Worm (Caenorhabditis elegans): ENCODE results near the gene B0244.7.

B0244.7 gene

DNA sequence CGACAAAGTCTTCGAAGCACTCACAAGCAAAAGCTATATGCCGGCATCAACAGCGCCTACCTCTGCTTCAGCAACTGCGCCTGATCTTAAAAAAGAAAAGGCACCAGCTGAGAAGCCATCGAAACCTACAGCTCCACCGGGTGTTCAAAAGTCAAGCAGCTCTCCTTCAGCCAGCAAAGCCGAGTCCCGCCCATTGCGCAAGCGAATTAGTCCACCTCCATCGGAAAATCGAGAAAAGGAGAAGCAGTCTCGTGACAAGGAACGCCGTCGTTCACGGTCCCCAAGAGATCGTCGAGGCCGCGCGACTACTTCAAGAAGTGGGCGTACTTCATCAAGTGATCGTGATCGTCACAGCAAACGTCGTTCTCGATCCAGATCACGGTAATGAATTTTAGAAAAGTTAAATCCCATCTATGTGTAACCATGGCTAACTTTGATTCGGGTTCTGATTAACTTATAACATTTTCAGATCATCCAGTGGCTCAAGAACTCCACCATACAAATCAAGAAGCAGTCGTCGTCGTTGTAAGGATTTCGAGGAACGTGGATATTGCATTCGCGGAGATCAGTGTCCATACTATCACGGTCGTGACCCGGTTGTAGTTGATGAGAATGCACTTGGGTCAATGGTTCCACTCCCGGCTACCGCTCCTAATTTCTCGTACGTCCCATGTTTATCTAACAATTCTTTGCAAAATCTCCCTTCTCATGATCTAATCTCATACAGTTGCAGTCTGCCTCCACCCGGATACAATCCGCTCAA is 19.2 kb upstream of the B0244.7 start:
- TF ChIP-seq nhr-11 (tag; optimal IDR thresholded peaks at IDR 0.05) (no peak), ceh-9 (tag; optimal IDR thresholded peaks at IDR 0.05) (no peak), jun-1 (tag; optimal IDR thresholded peaks at IDR 0.05) (no peak), nhr-237 (tag; optimal IDR thresholded peaks at IDR 0.05) (no peak), fkh-2 (tag; optimal IDR thresholded peaks at IDR 0.05) (no peak), ceh-16 (tag; optimal IDR thresholded peaks at IDR 0.05) (no peak), aly-2 (tag; optimal IDR thresholded peaks at IDR 0.05) (no peak), elt-1 (tag; optimal IDR thresholded peaks at IDR 0.05) (no peak), eor-1 (tag; optimal IDR thresholded peaks at IDR 0.05) (no peak), ama-1 (optimal IDR thresholded peaks at IDR 0.05) (no peak), nhr-12 (tag; optimal IDR thresholded peaks at IDR 0.05) (no peak), lin-15B (tag; optimal IDR thresholded peaks at IDR 0.05) (no peak), nhr-23 (tag; optimal IDR thresholded peaks at IDR 0.05) (no peak), nhr-43 (tag; optimal IDR thresholded peaks at IDR 0.05; ENCODE audit: poor library complexity, severe bottlenecking) (no peak), ceh-82 (tag; optimal IDR thresholded peaks at IDR 0.05) (no peak), elt-2 (tag; optimal IDR thresholded peaks at IDR 0.05) (no peak), nhr-77 (tag; optimal IDR thresholded peaks at IDR 0.05) (no peak), lin-39 (tag; optimal IDR thresholded peaks at IDR 0.05) (no peak)

DNA sequence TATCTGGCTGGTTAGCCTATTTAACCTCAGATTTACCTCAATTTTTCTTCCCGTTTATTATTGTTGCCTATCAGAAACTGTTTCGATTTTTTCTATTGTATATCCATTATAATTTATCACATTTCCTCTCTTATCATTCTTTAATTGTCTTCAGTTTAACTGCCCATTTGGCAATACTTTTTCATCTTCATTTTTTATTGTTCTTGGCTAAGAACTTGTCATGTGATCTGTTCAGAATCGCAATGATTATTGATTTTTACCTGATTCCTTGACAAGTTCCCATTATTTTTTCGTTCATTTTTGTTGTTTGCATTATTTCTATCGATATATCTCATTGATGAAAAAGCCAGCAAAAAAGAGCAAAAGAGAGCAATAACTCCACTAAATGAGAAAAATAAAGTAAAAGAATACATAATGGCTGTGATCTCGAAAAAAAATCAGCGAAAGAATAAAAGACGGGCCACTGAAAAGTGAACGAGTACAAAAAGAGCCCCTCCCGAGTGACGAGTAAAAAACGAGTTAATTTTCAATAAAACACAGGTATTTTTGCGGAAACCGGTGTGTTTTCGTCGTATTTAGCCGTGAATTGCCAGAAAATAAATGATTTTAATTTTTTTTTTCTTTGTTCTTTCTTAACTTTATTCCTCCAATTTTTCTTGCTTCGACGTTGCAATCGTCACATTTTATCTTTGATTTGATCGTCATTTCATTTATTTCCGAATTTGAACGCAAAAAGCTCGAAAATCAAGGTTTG is 16.9 kb upstream of the B0244.7 start, which contains the start of gene arf-1:
Gene arf-1, plus strand, starts transcription at position 657 of the 754 bp plus-strand sequence.
- TF ChIP-seq eor-1 (tag; optimal IDR thresholded peaks at IDR 0.05) (no peak), ceh-82 (tag; optimal IDR thresholded peaks at IDR 0.05) (no peak), elt-2 (tag; optimal IDR thresholded peaks at IDR 0.05) (peak; percentile 17), lin-39 (tag; optimal IDR thresholded peaks at IDR 0.05) (no peak), skn-1 (tag; optimal IDR thresholded peaks at IDR 0.05) (no peak), nhr-77 (tag; optimal IDR thresholded peaks at IDR 0.05) (peak; percentile 54)

DNA sequence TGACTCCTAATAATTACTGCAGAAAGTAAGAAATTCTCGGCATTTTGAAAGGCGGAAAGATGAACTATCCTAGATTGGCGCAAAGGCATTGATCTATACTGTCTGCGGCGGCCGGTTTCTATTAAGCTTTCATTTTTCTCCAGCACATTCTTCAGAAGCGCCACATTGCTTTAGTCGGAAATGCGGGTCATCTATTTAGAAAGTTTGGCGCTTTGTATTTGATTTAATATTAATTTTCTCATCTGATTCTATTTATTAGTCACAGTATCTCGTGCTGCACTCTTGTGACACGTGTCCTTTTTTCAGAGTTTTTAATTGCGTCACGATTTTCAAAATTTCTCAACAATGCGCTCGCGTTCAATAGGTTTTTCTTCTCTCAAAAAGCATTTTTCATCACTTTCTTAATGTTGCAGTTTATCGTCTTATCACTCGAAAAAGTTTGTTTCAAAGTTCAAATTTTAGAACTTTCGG is 16.3 kb upstream of the B0244.7 start:
- no peak for TF ChIP-seq ceh-28 (tag; optimal IDR thresholded peaks at IDR 0.05)
- TF ChIP-seq nhr-28 (tag; optimal IDR thresholded peaks at IDR 0.05): no peak
- peak; percentile 76 for TF ChIP-seq nhr-43 (tag; optimal IDR thresholded peaks at IDR 0.05; ENCODE audit: poor library complexity, severe bottlenecking)
- peak; percentile 59 for TF ChIP-seq ama-1 (optimal IDR thresholded peaks at IDR 0.05)
- TF ChIP-seq snpc-4 (tag; optimal IDR thresholded peaks at IDR 0.05): no peak
- TF ChIP-seq ztf-4 (tag; optimal IDR thresholded peaks at IDR 0.05): peak; percentile 55

DNA sequence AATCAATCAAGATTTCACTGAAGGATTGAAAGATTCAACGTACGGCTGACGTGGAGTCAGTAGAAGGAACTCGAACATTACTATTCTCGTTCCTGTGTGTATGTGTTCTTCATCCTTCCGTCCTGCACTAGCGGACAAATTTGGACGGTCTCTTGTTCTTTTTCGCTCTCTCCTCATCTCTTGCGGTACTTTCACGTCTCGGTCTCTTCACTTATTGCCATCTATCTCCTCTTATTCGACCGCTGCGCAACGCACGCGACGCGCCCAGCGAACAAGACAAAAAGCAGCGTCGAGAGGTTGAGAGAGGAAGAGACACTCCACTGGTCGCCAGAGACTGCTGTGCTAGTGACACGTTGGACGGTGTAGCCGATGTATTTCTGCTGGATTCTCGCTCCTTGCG is 15.8 kb upstream of the B0244.7 start:
- TF ChIP-seq jun-1 (tag; optimal IDR thresholded peaks at IDR 0.05): peak; percentile 78
- peak; percentile 75 for TF ChIP-seq nhr-25 (tag; optimal IDR thresholded peaks at IDR 0.05)
- no peak for TF ChIP-seq ceh-16 (tag; optimal IDR thresholded peaks at IDR 0.05)
- TF ChIP-seq lin-39 (tag; optimal IDR thresholded peaks at IDR 0.05): peak; percentile 88
- no peak for TF ChIP-seq ceh-82 (tag; optimal IDR thresholded peaks at IDR 0.05)
- TF ChIP-seq unc-62 (GFP tag; optimal IDR thresholded peaks at IDR 0.05): peak; percentile 34
- TF ChIP-seq nfya-1 (tag; optimal IDR thresholded peaks at IDR 0.05; ENCODE audit: insufficient read depth): peak; percentile 90
- peak; percentile 82 for TF ChIP-seq ama-1 (optimal IDR thresholded peaks at IDR 0.05)
- TF ChIP-seq fkh-2 (tag; optimal IDR thresholded peaks at IDR 0.05): no peak
- peak; percentile 88 for TF ChIP-seq hmg-11 (tag; optimal IDR thresholded peaks at IDR 0.05)
- TF ChIP-seq ceh-28 (tag; optimal IDR thresholded peaks at IDR 0.05): peak; percentile 65
- peak; percentile 32 for TF ChIP-seq mdl-1 (tag; optimal IDR thresholded peaks at IDR 0.05)
- TF ChIP-seq elt-3 (tag; optimal IDR thresholded peaks at IDR 0.05): peak in 1 of 3 experiments; percentile 26
- TF ChIP-seq ceh-9 (tag; optimal IDR thresholded peaks at IDR 0.05): no peak
- TF ChIP-seq nhr-237 (tag; optimal IDR thresholded peaks at IDR 0.05): no peak
- TF ChIP-seq lsy-12 (tag; optimal IDR thresholded peaks at IDR 0.05): no peak
- TF ChIP-seq unc-39 (tag; optimal IDR thresholded peaks at IDR 0.05): no peak
- TF ChIP-seq skn-1 (tag; optimal IDR thresholded peaks at IDR 0.05): peak; percentile 24
- TF ChIP-seq fkh-10 (GFP tag; optimal IDR thresholded peaks at IDR 0.05): no peak
- TF ChIP-seq nhr-12 (tag; optimal IDR thresholded peaks at IDR 0.05): no peak
- TF ChIP-seq snpc-4 (tag; optimal IDR thresholded peaks at IDR 0.05): peak; percentile 89
- peak; percentile 63 for TF ChIP-seq nhr-23 (tag; optimal IDR thresholded peaks at IDR 0.05)
- TF ChIP-seq lin-15B (tag; optimal IDR thresholded peaks at IDR 0.05): peak; percentile 70
- peak; percentile 29 for TF ChIP-seq R02D3.7 (tag; optimal IDR thresholded peaks at IDR 0.05)
- TF ChIP-seq egl-5 (tag; optimal IDR thresholded peaks at IDR 0.05): no peak
- no peak for TF ChIP-seq nhr-28 (tag; optimal IDR thresholded peaks at IDR 0.05)
- no peak for TF ChIP-seq fos-1 (tag; optimal IDR thresholded peaks at IDR 0.05)
- TF ChIP-seq pha-4 (tag; optimal IDR thresholded peaks at IDR 0.05): peak; percentile 78
- TF ChIP-seq elt-2 (tag; optimal IDR thresholded peaks at IDR 0.05): peak; percentile 63
- no peak for TF ChIP-seq ztf-11 (tag; optimal IDR thresholded peaks at IDR 0.05)

Measured in whole organism, L3 larva.